Worm (Caenorhabditis elegans) whole organism, L1 larva: ENCODE data around the gene Y37H2C.4.
A peak's percentile ranks its signal among the peaks of the same experiment; 100 is the strongest.

Experiments used
- C04F5.9 ChIP-seq: sonication (generic microtip); optimal IDR thresholded peaks from 2 replicates; lab custom pipeline; 2016; ENCODE audit warnings: missing genetic modification characterization, missing compliant biosample characterization
- C16A3.4 ChIP-seq: fragments of 150-350 bp; optimal IDR thresholded peaks from 2 replicates; lab custom pipeline; 2014; ENCODE audit warnings: missing biosample characterization, missing genetic modification characterization
- C34B4.2 ChIP-seq: sonication (generic microtip); optimal IDR thresholded peaks from 2 replicates; lab custom pipeline; 2017; ENCODE audit warnings: mild to moderate bottlenecking, missing genetic modification characterization, missing compliant biosample characterization
- alr-1 ChIP-seq: fragments of 200-800 bp; sonication (Bioruptor generic); optimal IDR thresholded peaks from 2 replicates; lab custom pipeline; 2018; ENCODE audit warnings: borderline replicate concordance, mild to moderate bottlenecking, missing genetic modification characterization, missing compliant biosample characterization
- aly-2 ChIP-seq: fragments of 150-350 bp; optimal IDR thresholded peaks from 2 replicates; lab custom pipeline; 2014; ENCODE audit warnings: missing biosample characterization, missing genetic modification characterization
- ama-1 ChIP-seq: fragments of 150-350 bp; optimal IDR thresholded peaks from 2 replicates; lab custom pipeline; 2014
- ceh-82 ChIP-seq, 3 experiments: fragments of 150-350 bp in 1 of 3; sonication (generic microtip) in 2 of 3; optimal IDR thresholded peaks; 2 replicates each; lab custom pipeline; 2014 to 2017; ENCODE audit warnings: missing biosample characterization in 3 of 3, missing genetic modification characterization in 3 of 3
- ceh-90 ChIP-seq: sonication (generic microtip); optimal IDR thresholded peaks from 2 replicates; lab custom pipeline; 2016; ENCODE audit warnings: missing genetic modification characterization, missing compliant biosample characterization
- ces-1 ChIP-seq: fragments of 150-350 bp; optimal IDR thresholded peaks from 2 replicates; lab custom pipeline; 2014; ENCODE audit warnings: missing biosample characterization, missing genetic modification reagents, missing genetic modification characterization
- dsc-1 ChIP-seq: sonication (generic microtip); optimal IDR thresholded peaks from 2 replicates; lab custom pipeline; 2016; ENCODE audit warnings: mild to moderate bottlenecking, missing genetic modification characterization, missing compliant biosample characterization
- efl-1 ChIP-seq, 4 experiments: fragments of 150-350 bp; optimal IDR thresholded peaks in 3 of 4; peaks in 1 of 4; 1 replicate in 1 of 4; 2 replicates in 3 of 4; lab custom pipeline; 2014; ENCODE audit warnings: missing biosample characterization in 2 of 4, missing genetic modification characterization in 2 of 4, missing genetic modification reagents in 2 of 4
- egl-27 ChIP-seq, 2 experiments: fragments of 150-350 bp in 1 of 2; sonication (generic microtip); optimal IDR thresholded peaks; 3 replicates each; lab custom pipeline; 2017 to 2018; ENCODE audit warnings: missing biosample characterization in 2 of 2, missing genetic modification characterization in 2 of 2, missing genetic modification reagents in 2 of 2
- fkh-10 ChIP-seq: sonication (generic microtip); optimal IDR thresholded peaks from 2 replicates; lab custom pipeline; 2017; ENCODE audit warnings: missing biosample characterization, missing genetic modification reagents, missing genetic modification characterization
- fos-1 ChIP-seq: fragments of 150-350 bp; optimal IDR thresholded peaks from 2 replicates; lab custom pipeline; 2014; ENCODE audit warnings: missing biosample characterization, missing genetic modification characterization
- hlh-4 ChIP-seq: sonication (generic microtip); optimal IDR thresholded peaks from 2 replicates; lab custom pipeline; 2016; ENCODE audit warnings: mild to moderate bottlenecking, missing genetic modification characterization, missing compliant biosample characterization
- jun-1 ChIP-seq: fragments of 150-350 bp; optimal IDR thresholded peaks from 2 replicates; lab custom pipeline; 2014; ENCODE audit warnings: missing biosample characterization, missing genetic modification reagents, missing genetic modification characterization
- lin-13 ChIP-seq: fragments of 150-350 bp; optimal IDR thresholded peaks from 2 replicates; lab custom pipeline; 2014; ENCODE audit warnings: missing biosample characterization, missing genetic modification reagents, missing genetic modification characterization
- lin-14 ChIP-seq: fragments of 200-800 bp; sonication (Bioruptor generic); optimal IDR thresholded peaks from 2 replicates; lab custom pipeline; 2018; ENCODE audit warnings: mild to moderate bottlenecking, missing genetic modification characterization, moderate library complexity, missing compliant biosample characterization
- lin-15B ChIP-seq: fragments of 150-350 bp; sonication (generic microtip); optimal IDR thresholded peaks from 3 replicates; lab custom pipeline; 2014; ENCODE audit warnings: missing biosample characterization, missing genetic modification characterization
- lin-35 ChIP-seq, 2 experiments: fragments of 150-350 bp; optimal IDR thresholded peaks; 2 replicates each; lab custom pipeline; 2014; ENCODE audit warnings: missing biosample characterization in 2 of 2, missing genetic modification characterization in 2 of 2, missing genetic modification reagents in 2 of 2
- lir-3 ChIP-seq: sonication (generic microtip); optimal IDR thresholded peaks from 2 replicates; lab custom pipeline; 2016; ENCODE audit warnings: mild to moderate bottlenecking, missing genetic modification characterization, moderate library complexity, missing compliant biosample characterization; ENCODE audit not compliant: poor library complexity
- nhr-12 ChIP-seq: sonication (generic microtip); optimal IDR thresholded peaks from 2 replicates; lab custom pipeline; 2017; ENCODE audit warnings: missing biosample characterization, missing genetic modification characterization
- nhr-19 ChIP-seq: fragments of 200-800 bp; sonication (Bioruptor generic); conservative IDR thresholded peaks from 2 replicates; pipeline ENCODE4 v1.3.6; 2022; ENCODE audit warnings: missing genetic modification characterization, missing compliant biosample characterization
- nhr-20 ChIP-seq: sonication (generic microtip); optimal IDR thresholded peaks from 2 replicates; lab custom pipeline; 2016; ENCODE audit warnings: mild to moderate bottlenecking, missing genetic modification characterization, missing compliant biosample characterization
- nhr-237 ChIP-seq: fragments of 150-350 bp; optimal IDR thresholded peaks from 2 replicates; lab custom pipeline; 2014; ENCODE audit warnings: missing biosample characterization, missing genetic modification characterization
- nhr-85 ChIP-seq: sonication (generic microtip); peaks from one replicate; lab custom pipeline; 2016; ENCODE audit warnings: missing genetic modification characterization, inconsistent platforms, missing compliant biosample characterization
- nhr-90 ChIP-seq: sonication (generic microtip); optimal IDR thresholded peaks from 2 replicates; lab custom pipeline; 2016; ENCODE audit warnings: mild to moderate bottlenecking, missing genetic modification characterization, missing compliant biosample characterization; ENCODE audit not compliant: poor library complexity
- pag-3 ChIP-seq: sonication (generic microtip); optimal IDR thresholded peaks from 2 replicates; lab custom pipeline; 2017; ENCODE audit warnings: missing genetic modification characterization, mild to moderate bottlenecking, missing compliant biosample characterization, antibody characterized with exemption, borderline replicate concordance; ENCODE audit not compliant: insufficient read depth
- pax-3 ChIP-seq: fragments of 200-800 bp; sonication (Bioruptor generic); optimal IDR thresholded peaks from 2 replicates; lab custom pipeline; 2018; ENCODE audit warnings: mild to moderate bottlenecking, missing genetic modification characterization, moderate library complexity, missing compliant biosample characterization
- rnt-1 ChIP-seq: sonication (generic microtip); optimal IDR thresholded peaks from 2 replicates; lab custom pipeline; 2016; ENCODE audit warnings: mild to moderate bottlenecking, missing genetic modification characterization, moderate library complexity, missing compliant biosample characterization
- skn-1 ChIP-seq: fragments of 150-350 bp; optimal IDR thresholded peaks from 2 replicates; lab custom pipeline; 2014; ENCODE audit warnings: missing biosample characterization, missing genetic modification characterization
- snpc-4 ChIP-seq: fragments of 150-350 bp; optimal IDR thresholded peaks from 2 replicates; lab custom pipeline; 2014; ENCODE audit warnings: missing biosample characterization, missing genetic modification characterization
- snu-23 ChIP-seq: sonication (generic microtip); optimal IDR thresholded peaks from 2 replicates; lab custom pipeline; 2016; ENCODE audit warnings: missing genetic modification characterization, missing compliant biosample characterization
- swsn-7 ChIP-seq: sonication (generic microtip); optimal IDR thresholded peaks from 2 replicates; lab custom pipeline; 2016; ENCODE audit warnings: missing genetic modification characterization, missing compliant biosample characterization
- tbx-2 ChIP-seq: sonication (generic microtip); optimal IDR thresholded peaks from 2 replicates; lab custom pipeline; 2016; ENCODE audit warnings: missing genetic modification characterization, missing compliant biosample characterization
- unc-30 ChIP-seq: sonication (generic microtip); optimal IDR thresholded peaks from 2 replicates; lab custom pipeline; 2017; ENCODE audit warnings: missing biosample characterization, missing genetic modification characterization
- vab-15 ChIP-seq: sonication (generic microtip); optimal IDR thresholded peaks from 2 replicates; lab custom pipeline; 2017; ENCODE audit warnings: missing genotype, mild to moderate bottlenecking, missing genetic modification characterization, missing compliant biosample characterization
- xbp-1 ChIP-seq: sonication (generic microtip); optimal IDR thresholded peaks from 2 replicates; lab custom pipeline; 2016; ENCODE audit warnings: missing genetic modification characterization, missing compliant biosample characterization
- zag-1 ChIP-seq: fragments of 150-350 bp; optimal IDR thresholded peaks from 2 replicates; lab custom pipeline; 2014; ENCODE audit warnings: missing biosample characterization, missing genetic modification characterization
- zip-4 ChIP-seq: fragments of 200-800 bp; sonication (Bioruptor generic); optimal IDR thresholded peaks from 2 replicates; lab custom pipeline; 2018; ENCODE audit warnings: mild to moderate bottlenecking, missing genetic modification characterization, moderate library complexity, missing compliant biosample characterization
- ztf-11 ChIP-seq, 2 experiments: sonication (generic microtip); optimal IDR thresholded peaks; 2 replicates each; lab custom pipeline; 2016 to 2017; ENCODE audit warnings: missing genetic modification characterization in 2 of 2, missing biosample characterization in 1 of 2, missing compliant biosample characterization in 1 of 2
- ztf-4 ChIP-seq: fragments of 150-350 bp; optimal IDR thresholded peaks from 2 replicates; lab custom pipeline; 2014; ENCODE audit warnings: missing biosample characterization, missing genetic modification characterization

The Y37H2C.4 gene

DNA sequence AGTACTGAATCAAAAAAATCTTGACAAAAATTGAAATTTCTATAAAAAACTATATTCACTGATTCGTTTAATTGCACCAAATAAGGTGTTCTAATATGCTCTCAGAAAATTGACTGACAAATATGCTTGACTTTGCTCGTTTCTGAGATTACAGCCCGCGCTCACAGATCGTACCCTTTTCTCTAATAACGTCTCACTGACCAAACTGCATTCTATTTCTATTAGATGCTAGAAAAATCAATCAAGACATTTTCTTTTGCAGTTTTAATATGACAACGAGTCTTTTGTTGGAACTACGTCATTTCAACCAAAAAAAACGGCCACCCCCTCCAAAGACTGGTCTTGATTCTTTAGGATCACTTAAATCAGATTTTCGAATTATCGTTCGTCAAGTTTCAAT is 12.1 kb downstream of the Y37H2C.4 start, which contains the start of gene clec-247:
Gene clec-247, plus strand, starts transcription at position 301 of the 400 bp plus-strand sequence.
- TF ChIP-seq nhr-90 (tag; lab: Kevin White, UChicago) (no peak), nhr-19 (GFP tag; lab: Robert Waterston, UW) (no peak), aly-2 (tag; lab: Kevin White, UChicago) (no peak), skn-1 (tag; lab: Kevin White, UChicago) (no peak), lir-3 (no peak), lin-15B (no peak), zag-1 (tag; lab: Kevin White, UChicago) (no peak), vab-15 (no peak), pax-3 (no peak), ceh-90 (tag; lab: Kevin White, UChicago) (no peak), tbx-2 (tag; lab: Kevin White, UChicago) (no peak), snu-23 (GFP tag; lab: Kevin White, UChicago) (no peak), ztf-11 (tag; optimal IDR thresholded peaks at IDR 0.05; lab: Kevin White, UChicago) (no peak), ces-1 (GFP tag; lab: Kevin White, UChicago) (no peak), ztf-4 (tag; lab: Kevin White, UChicago) (no peak), swsn-7 (tag; lab: Kevin White, UChicago) (no peak)

DNA sequence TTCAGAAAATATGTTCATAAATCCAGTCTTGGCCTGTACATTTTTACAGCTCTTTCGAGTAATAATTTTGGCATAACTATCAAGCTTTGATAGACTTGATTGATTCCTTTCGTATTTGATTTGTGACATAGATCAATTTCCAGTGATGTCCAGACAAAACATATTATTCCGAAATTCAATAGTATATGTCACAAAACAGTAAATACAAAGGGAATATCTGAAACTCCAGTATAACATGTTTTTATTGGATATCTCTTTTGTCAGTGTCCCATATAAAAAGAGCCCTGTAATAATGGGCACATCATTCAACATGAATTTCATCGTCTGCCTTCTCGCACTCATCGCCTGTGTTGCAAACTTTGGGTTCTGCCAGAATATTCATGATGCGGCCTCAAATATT is 20.1 kb downstream of the Y37H2C.4 start, which contains the start of gene Y51A2A.4:
Gene Y51A2A.4, plus strand, starts transcription at position 301 of the 400 bp plus-strand sequence.
- no peak for TF ChIP-seq efl-1 (optimal IDR thresholded peaks at IDR 0.05; lab: Kevin White, UChicago)
- peak in 1 of 2 experiments; percentile 38 for TF ChIP-seq efl-1 (GFP tag; optimal IDR thresholded peaks at IDR 0.05 in 1 of 2; lab: Kevin White, UChicago)
- TF ChIP-seq unc-30 (tag; lab: Kevin White, UChicago): no peak

DNA sequence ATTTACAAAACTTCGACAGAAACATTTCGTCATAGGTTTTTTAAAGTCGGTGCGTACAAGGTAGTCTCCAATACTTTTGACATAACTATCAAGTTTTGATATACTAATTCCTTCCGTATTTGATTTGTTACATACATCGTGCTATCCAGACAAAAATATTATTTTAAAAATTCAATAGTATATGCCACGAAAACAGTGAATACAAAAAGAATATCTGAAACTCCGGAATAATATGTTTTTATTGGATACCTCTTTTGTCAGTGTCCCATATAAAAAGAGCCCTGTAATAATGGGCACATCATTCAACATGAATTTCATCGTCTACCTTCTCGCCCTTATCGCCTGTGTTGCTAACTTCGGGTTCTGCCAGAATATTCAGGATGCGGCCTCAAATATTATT is 21.8 kb downstream of the Y37H2C.4 start, which contains the start of gene Y51A2A.12:
Gene Y51A2A.12, plus strand, starts transcription at position 301 of the 400 bp plus-strand sequence.
- TF ChIP-seq dsc-1 (no peak), lin-14 (GFP tag; lab: Kevin White, UChicago) (no peak), ama-1 (lab: Kevin White, UChicago) (no peak), rnt-1 (no peak), nhr-237 (tag; lab: Kevin White, UChicago) (no peak), jun-1 (tag; lab: Kevin White, UChicago) (no peak), pag-3 (tag; lab: Kevin White, UChicago) (no peak), skn-1 (tag; lab: Kevin White, UChicago) (no peak), snu-23 (GFP tag; lab: Kevin White, UChicago) (no peak), nhr-85 (no peak), C16A3.4 (tag; lab: Kevin White, UChicago) (no peak), snpc-4 (tag; lab: Kevin White, UChicago) (no peak), alr-1 (no peak), swsn-7 (tag; lab: Kevin White, UChicago) (no peak), fkh-10 (GFP tag; lab: Kevin White, UChicago) (no peak), lin-13 (no peak), egl-27 (tag; optimal IDR thresholded peaks at IDR 0.05; lab: Kevin White, UChicago) (no peak)

DNA sequence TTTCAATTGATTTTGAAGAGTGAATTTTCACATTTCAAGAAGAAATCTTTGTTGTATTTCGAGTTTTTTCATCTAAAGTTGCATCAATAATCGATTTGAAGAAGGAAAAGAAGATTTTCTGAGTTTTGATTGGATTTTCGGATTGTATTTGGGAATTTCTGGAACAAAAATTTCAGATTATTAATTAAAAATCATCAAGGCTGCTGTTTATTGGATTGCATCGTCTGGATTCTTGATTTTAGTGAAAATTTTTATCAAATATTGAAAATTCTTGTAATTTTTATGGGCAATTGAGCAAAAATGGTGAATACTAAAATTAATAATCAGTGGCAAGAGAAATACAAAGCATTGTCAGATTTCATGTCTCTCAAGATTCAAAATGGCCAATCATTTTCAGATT is 28.0 kb downstream of the Y37H2C.4 start, which contains the start of gene Y51A2A.5:
Gene Y51A2A.5, plus strand, starts transcription at position 301 of the 400 bp plus-strand sequence.
- TF ChIP-seq dsc-1 (no peak), vab-15 (no peak), fos-1 (tag; lab: Kevin White, UChicago) (no peak), ceh-90 (tag; lab: Kevin White, UChicago) (no peak), xbp-1 (tag; lab: Kevin White, UChicago) (no peak), ceh-82 (tag; optimal IDR thresholded peaks at IDR 0.05; lab: Kevin White, UChicago) (no peak), C34B4.2 (tag; lab: Kevin White, UChicago) (no peak), nhr-12 (tag; lab: Kevin White, UChicago) (no peak), alr-1 (no peak), hlh-4 (tag; lab: Kevin White, UChicago) (no peak), lin-35 (GFP tag; optimal IDR thresholded peaks at IDR 0.05; lab: Kevin White, UChicago) (no peak), ama-1 (lab: Kevin White, UChicago) (no peak), zip-4 (GFP tag; lab: Kevin White, UChicago) (no peak), rnt-1 (no peak), C04F5.9 (tag; lab: Kevin White, UChicago) (no peak), nhr-20 (tag; lab: Kevin White, UChicago) (no peak), nhr-90 (tag; lab: Kevin White, UChicago) (no peak)
